Worm (Caenorhabditis elegans): ENCODE measurements around the gene rsp-5.

Gene rsp-5

DNA sequence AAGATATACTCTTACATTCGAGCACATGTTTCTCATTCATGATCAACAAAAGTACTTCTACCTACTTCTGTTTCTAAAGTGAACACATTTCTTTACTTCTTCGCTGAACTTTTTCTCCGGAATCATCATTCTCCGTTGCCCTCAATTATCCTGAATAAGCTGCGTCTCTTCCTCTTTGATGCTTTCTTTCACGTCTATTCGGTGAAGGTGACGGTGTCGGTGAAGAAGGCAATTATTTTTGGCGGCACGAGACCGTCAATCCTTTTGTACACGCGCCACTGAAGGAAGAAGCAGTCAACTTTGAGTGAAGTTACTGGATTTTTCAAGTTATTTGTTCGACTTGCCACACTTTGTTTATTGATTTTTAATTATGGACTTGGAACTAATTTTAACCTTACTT, 41.6 kb downstream of the rsp-5 start, which contains the start of gene abch-1:
Gene abch-1 (minus strand): TSS at position 101 of the 400 bp plus-strand sequence.
- no peak for TF ChIP-seq med-1 (GFP tag; optimal IDR thresholded peaks at IDR 0.05; ENCODE audit: insufficient read depth)
- no peak for TF ChIP-seq flt-1 (GFP tag; IDR thresholded peaks at IDR 0.05)
- no peak for TF ChIP-seq cog-1 (tag; optimal IDR thresholded peaks at IDR 0.05)

ce11 chrII:6531940-6532339, 42.0 kb downstream of the rsp-5 start, which contains the start of gene abcx-1:
Gene abcx-1, plus strand, starts transcription at chrII:6532163.
- no peak for TF ChIP-seq klf-2 (GFP tag; conservative IDR thresholded peaks at IDR 0.05)
- no peak for TF ChIP-seq cog-1 (tag; optimal IDR thresholded peaks at IDR 0.05)
- no peak for TF ChIP-seq ref-1 (GFP tag; conservative IDR thresholded peaks at IDR 0.05)
- no peak for TF ChIP-seq flt-1 (GFP tag; IDR thresholded peaks at IDR 0.05)
- no peak for TF ChIP-seq ztf-23 (GFP tag; IDR thresholded peaks at IDR 0.05)
- TF ChIP-seq tab-1 (GFP tag; IDR thresholded peaks at IDR 0.05), result no peak
- no peak for TF ChIP-seq T22C8.4 (GFP tag; IDR thresholded peaks at IDR 0.05)
- no peak for TF ChIP-seq med-1 (GFP tag; optimal IDR thresholded peaks at IDR 0.05; ENCODE audit: insufficient read depth)
- TF ChIP-seq ztf-29 (GFP tag; IDR thresholded peaks at IDR 0.05), result no peak

- TF ChIP-seq ztf-23 (GFP tag; IDR thresholded peaks at IDR 0.05) (no peak), cog-1 (tag; optimal IDR thresholded peaks at IDR 0.05) (peak; percentile 14)
Measured at ce11 chrII:6535957-6536424, 46.0 kb downstream of the rsp-5 start, which contains the start of gene utp-20. Gene utp-20, plus strand, starts transcription at chrII:6536374.
